Fruit fly (Drosophila melanogaster) whole organism, embryonic: ENCODE measurements around the gene CG7634.
A peak's percentile ranks its signal among the peaks of the same experiment; 100 is the strongest.

Experiments used
- BEAF-32 ChIP-seq: fragments of 200-800 bp; sonication (Bioruptor generic); optimal IDR thresholded peaks from 3 replicates; lab custom pipeline; 2017; ENCODE audit warnings: missing biosample characterization, missing genetic modification characterization, mild to moderate bottlenecking, moderate library complexity, missing genetic modification reagents
- CG10209 ChIP-seq: fragments of 200-800 bp; sonication (Bioruptor generic); optimal IDR thresholded peaks from 3 replicates; lab custom pipeline; 2017; ENCODE audit warnings: missing biosample characterization, mild to moderate bottlenecking, missing genetic modification characterization, missing genetic modification reagents
- CG10366 ChIP-seq: fragments of 200-800 bp; sonication (Bioruptor generic); IDR thresholded peaks from 2 replicates; pipeline ENCODE4 v1.3.6; 2022; ENCODE audit warnings: missing biosample characterization, missing genetic modification characterization
- CG11456 ChIP-seq: fragments of 200-800 bp; sonication (Bioruptor generic); IDR thresholded peaks from 3 replicates; pipeline ENCODE4 v1.3.6; 2022; ENCODE audit warnings: missing biosample characterization, missing genetic modification characterization
- CG11695 ChIP-seq: fragments of 200-800 bp; sonication (Bioruptor generic); IDR thresholded peaks from 3 replicates; pipeline ENCODE4 v1.3.6; 2022; ENCODE audit warnings: missing biosample characterization, missing genetic modification characterization
- CG13287 ChIP-seq: fragments of 200-800 bp; sonication (Bioruptor generic); IDR thresholded peaks from 2 replicates; pipeline ENCODE4 v1.3.6; 2022; ENCODE audit warnings: missing biosample characterization, missing genetic modification characterization; ENCODE audit not compliant: partially characterized antibody
- CG14860 ChIP-seq: fragments of 200-800 bp; sonication (Bioruptor generic); IDR thresholded peaks from 3 replicates; pipeline ENCODE4 v1.3.6; 2022; ENCODE audit warnings: missing biosample characterization, missing genetic modification characterization; ENCODE audit not compliant: partially characterized antibody
- CG1603 ChIP-seq: fragments of 200-800 bp; sonication (Bioruptor generic); optimal IDR thresholded peaks from 2 replicates; lab custom pipeline; 2019; ENCODE audit warnings: missing biosample characterization, mild to moderate bottlenecking, missing genetic modification characterization, moderate library complexity
- CG1832 ChIP-seq: fragments of 200-800 bp; sonication (Bioruptor generic); optimal IDR thresholded peaks from 2 replicates; lab custom pipeline; 2017; ENCODE audit warnings: missing biosample characterization, mild to moderate bottlenecking, missing genetic modification characterization, inconsistent platforms
- CG18476 ChIP-seq: fragments of 200-800 bp; sonication (Bioruptor generic); optimal IDR thresholded peaks from 2 replicates; lab custom pipeline; 2016; ENCODE audit warnings: missing biosample characterization, mild to moderate bottlenecking, missing genetic modification characterization
- CG2120 ChIP-seq: fragments of 200-800 bp; sonication (Bioruptor generic); optimal IDR thresholded peaks from 3 replicates; lab custom pipeline; 2016; ENCODE audit warnings: missing biosample characterization, missing genetic modification characterization
- CG2678 ChIP-seq: fragments of 200-800 bp; sonication (Bioruptor generic); optimal IDR thresholded peaks from 3 replicates; lab custom pipeline; 2019; ENCODE audit warnings: missing biosample characterization, mild to moderate bottlenecking, missing genetic modification characterization, moderate library complexity
- CG2889 ChIP-seq: fragments of 200-800 bp; sonication (Bioruptor generic); IDR thresholded peaks from 3 replicates; pipeline ENCODE4 v1.3.6; 2022; ENCODE audit warnings: missing biosample characterization, missing genetic modification characterization
- CG30020 ChIP-seq: fragments of 200-800 bp; optimal IDR thresholded peaks from 2 replicates; lab custom pipeline; 2019; ENCODE audit warnings: missing biosample characterization, mild to moderate bottlenecking, missing genetic modification characterization, moderate library complexity
- CG33213 ChIP-seq: fragments of 200-800 bp; sonication (Bioruptor generic); optimal IDR thresholded peaks from 3 replicates; lab custom pipeline; 2016; ENCODE audit warnings: missing biosample characterization, missing genetic modification characterization
- CG3995 ChIP-seq: fragments of 200-800 bp; sonication (Bioruptor generic); optimal IDR thresholded peaks from 3 replicates; lab custom pipeline; 2016; ENCODE audit warnings: missing biosample characterization, missing genetic modification characterization
- CG4360 ChIP-seq: fragments of 200-800 bp; sonication (Bioruptor generic); IDR thresholded peaks from 2 replicates; pipeline ENCODE4 v1.3.6; 2022; ENCODE audit warnings: missing biosample characterization, missing genetic modification characterization
- CG6272 ChIP-seq: fragments of 200-800 bp; sonication (Bioruptor generic); IDR thresholded peaks from 2 replicates; pipeline ENCODE4 v1.3.6; 2022; ENCODE audit warnings: missing biosample characterization, missing genetic modification characterization
- CG8765 ChIP-seq: fragments of 200-800 bp; sonication (Bioruptor generic); IDR thresholded peaks from 2 replicates; pipeline ENCODE4 v1.3.6; 2022; ENCODE audit warnings: missing biosample characterization, missing genetic modification characterization
- CG9932 ChIP-seq: fragments of 200-800 bp; sonication (Bioruptor generic); IDR thresholded peaks from 2 replicates; pipeline ENCODE4 v1.3.6; 2022; ENCODE audit warnings: missing biosample characterization, missing genetic modification characterization
- Dll ChIP-seq: fragments of 200-800 bp; sonication (Bioruptor generic); IDR thresholded peaks from 4 replicates; pipeline ENCODE4 v1.3.6; 2022; ENCODE audit warnings: missing biosample characterization, missing genetic modification characterization; ENCODE audit not compliant: partially characterized antibody
- Doc3 ChIP-seq: fragments of 200-800 bp; sonication (Bioruptor generic); IDR thresholded peaks from 3 replicates; pipeline ENCODE4 v1.3.6; 2022; ENCODE audit warnings: missing biosample characterization, missing genetic modification characterization; ENCODE audit not compliant: partially characterized antibody
- Dp ChIP-seq: fragments of 200-800 bp; sonication (Bioruptor generic); optimal IDR thresholded peaks from 2 replicates; lab custom pipeline; 2018; ENCODE audit warnings: missing biosample characterization, mild to moderate bottlenecking, missing genetic modification characterization, moderate library complexity
- Dref ChIP-seq: fragments of 200-800 bp; sonication (Bioruptor generic); IDR thresholded peaks from 2 replicates; pipeline ENCODE4 v1.3.6; 2022; ENCODE audit warnings: missing biosample characterization, missing genetic modification characterization
- HHEX ChIP-seq: fragments of 200-800 bp; sonication (Bioruptor generic); optimal IDR thresholded peaks from 3 replicates; lab custom pipeline; 2017; ENCODE audit warnings: missing biosample characterization, mild to moderate bottlenecking, missing genetic modification characterization, missing genetic modification reagents
- HmgD ChIP-seq: fragments of 200-800 bp; sonication (Bioruptor generic); optimal IDR thresholded peaks from 3 replicates; lab custom pipeline; 2016; ENCODE audit warnings: missing biosample characterization, missing genetic modification characterization
- Hmx ChIP-seq: fragments of 200-800 bp; sonication (Bioruptor generic); optimal IDR thresholded peaks from 2 replicates; lab custom pipeline; 2016; ENCODE audit warnings: missing biosample characterization, missing genetic modification characterization
- Meics ChIP-seq: fragments of 200-800 bp; sonication (Bioruptor generic); optimal IDR thresholded peaks from 2 replicates; lab custom pipeline; 2017; ENCODE audit warnings: missing biosample characterization, mild to moderate bottlenecking, missing genetic modification characterization
- YL-1 ChIP-seq: fragments of 200-800 bp; sonication (Bioruptor generic); optimal IDR thresholded peaks from 3 replicates; lab custom pipeline; 2017; ENCODE audit warnings: missing biosample characterization, mild to moderate bottlenecking, missing genetic modification characterization
- ato ChIP-seq: fragments of 200-800 bp; sonication (Bioruptor generic); IDR thresholded peaks from 2 replicates; pipeline ENCODE4 v1.3.6; 2022; ENCODE audit warnings: missing biosample characterization, missing genetic modification characterization; ENCODE audit not compliant: partially characterized antibody
- cato ChIP-seq: fragments of 200-800 bp; sonication (Bioruptor generic); optimal IDR thresholded peaks from 2 replicates; lab custom pipeline; 2016; ENCODE audit warnings: missing biosample characterization, missing genetic modification characterization, borderline replicate concordance
- caup ChIP-seq: fragments of 200-800 bp; sonication (Bioruptor generic); optimal IDR thresholded peaks from 3 replicates; lab custom pipeline; 2017; ENCODE audit warnings: missing biosample characterization, mild to moderate bottlenecking, missing genetic modification characterization, moderate library complexity; ENCODE audit not compliant: severe bottlenecking
- chm ChIP-seq: fragments of 200-800 bp; sonication (Bioruptor generic); IDR thresholded peaks from 2 replicates; pipeline ENCODE4 v1.3.6; 2022; ENCODE audit warnings: missing biosample characterization, missing genetic modification characterization
- dmrt99B ChIP-seq: fragments of 200-800 bp; sonication (Bioruptor generic); optimal IDR thresholded peaks from 2 replicates; lab custom pipeline; 2018; ENCODE audit warnings: missing biosample characterization, mild to moderate bottlenecking, missing genetic modification characterization, moderate library complexity
- dpn ChIP-seq, 2 experiments: fragments of 200-800 bp; sonication (Bioruptor generic); optimal IDR thresholded peaks; 3 replicates each; lab custom pipeline; 2016; ENCODE audit warnings: missing biosample characterization in 2 of 2, missing genetic modification characterization in 2 of 2
- eve ChIP-seq, 2 experiments: fragments of >200 bp; optimal IDR thresholded peaks; 2 replicates each; lab custom pipeline; 2017; ENCODE audit warnings: missing biosample characterization in 2 of 2, missing genetic modification characterization in 2 of 2
- fd96Cb ChIP-seq: fragments of 200-800 bp; sonication (Bioruptor generic); optimal IDR thresholded peaks from 2 replicates; lab custom pipeline; 2018; ENCODE audit warnings: missing biosample characterization, mild to moderate bottlenecking, missing genetic modification characterization, moderate library complexity
- gfzf ChIP-seq: fragments of 200-800 bp; sonication (Bioruptor generic); optimal IDR thresholded peaks from 2 replicates; lab custom pipeline; 2016; ENCODE audit warnings: missing biosample characterization, mild to moderate bottlenecking, missing genetic modification characterization, moderate library complexity
- lmd ChIP-seq: fragments of 200-800 bp; sonication (Bioruptor generic); IDR thresholded peaks from 2 replicates; pipeline ENCODE4 v1.3.6; 2022; ENCODE audit warnings: missing biosample characterization, missing genetic modification characterization
- lov ChIP-seq, 2 experiments: fragments of 200-800 bp in 1 of 2; fragments of >200 bp in 1 of 2; sonication (Bioruptor generic) in 1 of 2; IDR thresholded peaks in 1 of 2; optimal IDR thresholded peaks in 1 of 2; 2 replicates in 1 of 2; 3 replicates in 1 of 2; pipeline versions ENCODE4 v1.3.6 to Lab custom; 2017 to 2022; ENCODE audit warnings: missing biosample characterization in 1 of 2, missing genetic modification characterization in 1 of 2
- mam ChIP-seq: fragments of 200-800 bp; sonication (Bioruptor generic); optimal IDR thresholded peaks from 3 replicates; lab custom pipeline; 2016; ENCODE audit warnings: missing biosample characterization, missing genetic modification characterization
- oc ChIP-seq: fragments of 200-800 bp; sonication (Bioruptor generic); optimal IDR thresholded peaks from 2 replicates; lab custom pipeline; 2018; ENCODE audit warnings: missing biosample characterization, mild to moderate bottlenecking, missing genetic modification characterization, moderate library complexity
- pzg ChIP-seq: fragments of 200-800 bp; sonication (Bioruptor generic); optimal IDR thresholded peaks from 3 replicates; lab custom pipeline; 2018; ENCODE audit warnings: missing biosample characterization, mild to moderate bottlenecking, missing genetic modification characterization, moderate library complexity
- row ChIP-seq: fragments of 200-800 bp; sonication (Bioruptor generic); IDR thresholded peaks from 3 replicates; pipeline ENCODE4 v1.3.6; 2022; ENCODE audit warnings: missing biosample characterization, missing genetic modification characterization
- run ChIP-seq: fragments of 200-800 bp; sonication (Bioruptor generic); optimal IDR thresholded peaks from 3 replicates; lab custom pipeline; 2018; ENCODE audit warnings: missing biosample characterization, mild to moderate bottlenecking, missing genetic modification characterization
- sr ChIP-seq: fragments of 200-800 bp; sonication (Bioruptor generic); IDR thresholded peaks from 3 replicates; pipeline ENCODE4 v1.3.6; 2022; ENCODE audit warnings: missing biosample characterization, missing genetic modification characterization
- unpg ChIP-seq: fragments of 200-800 bp; sonication (Bioruptor generic); optimal IDR thresholded peaks from 3 replicates; lab custom pipeline; 2018; ENCODE audit warnings: missing biosample characterization, mild to moderate bottlenecking, missing genetic modification characterization, moderate library complexity
- yki ChIP-seq: fragments of >200 bp; optimal IDR thresholded peaks from 3 replicates; lab custom pipeline; 2018
- zen2 ChIP-seq: fragments of 200-800 bp; sonication (Bioruptor generic); IDR thresholded peaks from 3 replicates; pipeline ENCODE4 v1.3.6; 2022; ENCODE audit warnings: missing biosample characterization, missing genetic modification characterization; ENCODE audit not compliant: partially characterized antibody

CG7634 gene

dm6 chr3L:21574296-21574745, 9.1 kb downstream of the CG7634 start (continued):
- peak; percentile 83 for TF ChIP-seq row (GFP tag; lab: Robert Waterston, UW)
- peak; percentile 49 for TF ChIP-seq pzg
- no peak for TF ChIP-seq Meics (GFP tag; lab: Kevin White, UChicago)
- TF ChIP-seq CG3995 (GFP tag; lab: Kevin White, UChicago) = peak; percentile 13
- peak; percentile 26 for TF ChIP-seq CG1603 (tag; lab: Kevin White, UChicago)
- TF ChIP-seq caup (GFP tag; lab: Kevin White, UChicago) = no peak
- no peak for TF ChIP-seq CG2678 (tag; lab: Kevin White, UChicago)
- TF ChIP-seq ato (GFP tag; lab: Robert Waterston, UW) = no peak
- TF ChIP-seq HmgD (GFP tag; lab: Kevin White, UChicago) = peak; percentile 45
- no peak for TF ChIP-seq cato (GFP tag; lab: Kevin White, UChicago)
- TF ChIP-seq unpg (GFP tag; lab: Kevin White, UChicago) = no peak
- TF ChIP-seq Doc3 = no peak
- no peak for TF ChIP-seq zen2 (GFP tag; lab: Robert Waterston, UW)
- TF ChIP-seq CG11456 (GFP tag; lab: Robert Waterston, UW) = no peak
- TF ChIP-seq sr (GFP tag; lab: Robert Waterston, UW) = no peak
- TF ChIP-seq CG18476 (GFP tag; lab: Kevin White, UChicago) = no peak
- TF ChIP-seq CG10209 = no peak
- peak; percentile 43 for TF ChIP-seq YL-1 (GFP tag; lab: Kevin White, UChicago)
- no peak for TF ChIP-seq lmd (GFP tag; lab: Robert Waterston, UW)
- TF ChIP-seq CG4360 (GFP tag; lab: Robert Waterston, UW) = peak; percentile 37; the same call in 1 of the 2 replicates
- peak; percentile 53 for TF ChIP-seq CG30020 (tag; lab: Kevin White, UChicago)
- TF ChIP-seq CG33213 (GFP tag; lab: Kevin White, UChicago) = no peak
- TF ChIP-seq eve (GFP tag; optimal IDR thresholded peaks at IDR 0.05; lab: Kevin White, UChicago) = peak in 1 of 2 experiments; percentile 56
- peak; percentile 13 for TF ChIP-seq Dp (GFP tag; lab: Kevin White, UChicago)
- no peak for TF ChIP-seq run
- TF ChIP-seq Hmx (GFP tag; lab: Kevin White, UChicago) = no peak
- TF ChIP-seq CG8765 (GFP tag; lab: Robert Waterston, UW) = no peak
- no peak for TF ChIP-seq CG9932
- TF ChIP-seq CG1832 (GFP tag; lab: Kevin White, UChicago) = no peak
- TF ChIP-seq CG13287 (GFP tag; lab: Robert Waterston, UW) = peak; percentile 19; the same call in 1 of the 2 replicates
- TF ChIP-seq lov (optimal IDR thresholded peaks at IDR 0.05; lab: Kevin White, UChicago) = no peak
- no peak for TF ChIP-seq lov (GFP tag; IDR thresholded peaks at IDR 0.05; lab: Robert Waterston, UW)
- TF ChIP-seq CG10366 (GFP tag; lab: Robert Waterston, UW) = no peak
- TF ChIP-seq dpn (GFP tag; optimal IDR thresholded peaks at IDR 0.05; lab: Kevin White, UChicago) = peak in 1 of 2 experiments; percentile 21
- TF ChIP-seq gfzf (GFP tag; lab: Kevin White, UChicago) = peak; percentile 70
- no peak for TF ChIP-seq CG14860 (GFP tag; lab: Robert Waterston, UW)
- TF ChIP-seq BEAF-32 (GFP tag; lab: Kevin White, UChicago) = peak; percentile 22
- TF ChIP-seq CG2889 (GFP tag; lab: Robert Waterston, UW) = no peak
- no peak for TF ChIP-seq oc (tag; lab: Kevin White, UChicago)
- TF ChIP-seq chm (GFP tag; lab: Robert Waterston, UW) = 0 out of 2 replicates have a peak, but pooled peaks have one; percentile 7
- peak; percentile 37 for TF ChIP-seq mam (GFP tag; lab: Kevin White, UChicago)
- TF ChIP-seq yki (lab: Kevin White, UChicago) = no peak
- peak; percentile 15 for TF ChIP-seq CG2120
- TF ChIP-seq CG11695 (GFP tag; lab: Robert Waterston, UW) = no peak
- no peak for TF ChIP-seq dmrt99B (tag; lab: Kevin White, UChicago)
- no peak for TF ChIP-seq fd96Cb (tag; lab: Kevin White, UChicago)
- peak; percentile 19; the same call in 1 of the 4 replicates for TF ChIP-seq Dll
- no peak for TF ChIP-seq HHEX
- no peak for TF ChIP-seq Dref
- no peak for TF ChIP-seq CG6272 (GFP tag; lab: Robert Waterston, UW)
